Fruit fly (Drosophila melanogaster) whole organism, embryonic: ENCODE measurements around the gene CG31664.
A peak's percentile ranks its signal among the peaks of the same experiment; 100 is the strongest.

ENCODE experiments used
- CG18011 ChIP-seq: fragments of 200-800 bp; sonication (Bioruptor generic); optimal IDR thresholded peaks from 2 replicates; lab custom pipeline; 2017; ENCODE audit warnings: missing biosample characterization, missing genetic modification characterization, mild to moderate bottlenecking, moderate library complexity, missing genotype
- CG31388 ChIP-seq: fragments of 200-800 bp; sonication (Bioruptor generic); optimal IDR thresholded peaks from 2 replicates; lab custom pipeline; 2016; ENCODE audit warnings: missing biosample characterization, missing genetic modification characterization
- Camta ChIP-seq: fragments of 200-800 bp; sonication (Bioruptor generic); optimal IDR thresholded peaks from 2 replicates; lab custom pipeline; 2016; ENCODE audit warnings: missing biosample characterization, missing genetic modification characterization
- CrebB ChIP-seq: fragments of 200-800 bp; sonication (Bioruptor generic); optimal IDR thresholded peaks from 3 replicates; lab custom pipeline; 2018; ENCODE audit warnings: missing biosample characterization, mild to moderate bottlenecking, missing genetic modification characterization
- Kr ChIP-seq: fragments of 200-800 bp; sonication (Bioruptor generic); optimal IDR thresholded peaks from 2 replicates; lab custom pipeline; 2017; ENCODE audit warnings: missing biosample characterization, mild to moderate bottlenecking, missing genetic modification characterization
- ase ChIP-seq: fragments of 200-800 bp; sonication (Bioruptor generic); IDR thresholded peaks from 3 replicates; pipeline ENCODE4 v1.3.6; 2022; ENCODE audit warnings: missing biosample characterization, missing genetic modification characterization
- dmrt99B ChIP-seq: fragments of 200-800 bp; sonication (Bioruptor generic); optimal IDR thresholded peaks from 2 replicates; lab custom pipeline; 2018; ENCODE audit warnings: missing biosample characterization, mild to moderate bottlenecking, missing genetic modification characterization, moderate library complexity
- nerfin-2 ChIP-seq: fragments of 200-800 bp; sonication (Bioruptor generic); IDR thresholded peaks from 2 replicates; pipeline ENCODE4 v1.3.6; 2022; ENCODE audit warnings: missing biosample characterization, missing genetic modification characterization; ENCODE audit not compliant: partially characterized antibody

dm6 chr2L:1837717-1838368 is 11.5 kb upstream of the CG31664 start:
- TF ChIP-seq CG31388 (GFP tag; lab: Kevin White, UChicago) (no peak), nerfin-2 (GFP tag; lab: Robert Waterston, UW) (no peak), dmrt99B (peak; percentile 45), CrebB (tag; lab: Kevin White, UChicago) (no peak), Camta (no peak), CG18011 (GFP tag; lab: Kevin White, UChicago) (no peak), ase (GFP tag; lab: Robert Waterston, UW) (no peak), Kr (GFP tag; lab: Kevin White, UChicago) (no peak)
